Fruit fly (Drosophila melanogaster): Measurements from ENCODE around the gene CG14238.

CG14238 gene

DNA sequence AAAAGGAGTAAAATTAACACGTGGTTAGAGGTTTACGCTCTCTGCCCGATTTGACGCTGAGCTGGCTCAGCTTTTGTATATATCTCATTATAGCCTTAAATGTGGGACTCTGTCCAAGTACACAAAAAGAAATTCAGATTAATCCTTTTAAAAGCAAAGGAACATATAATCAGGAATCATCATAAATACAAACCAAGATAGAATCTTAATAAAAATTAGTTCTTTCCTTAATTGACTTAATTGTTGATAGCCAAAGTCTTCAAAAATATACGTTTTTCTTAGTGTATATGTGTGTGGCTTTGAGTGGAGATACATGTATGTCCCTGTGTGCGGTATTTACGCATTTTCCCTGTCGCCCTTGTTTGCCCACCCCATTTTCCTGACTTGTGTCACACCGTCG lies 36.2 kb downstream of the CG14238 start (continued):
- no peak for TF ChIP-seq kay (GFP tag; optimal IDR thresholded peaks at IDR 0.05)
- TF ChIP-seq Ssrp (tag; optimal IDR thresholded peaks at IDR 0.05): no peak
- no peak for TF ChIP-seq CG12104 (GFP tag; optimal IDR thresholded peaks at IDR 0.05)
- no peak for TF ChIP-seq Optix (GFP tag; IDR thresholded peaks at IDR 0.05)
- peak; percentile 46 for TF ChIP-seq PHDP (tag; optimal IDR thresholded peaks at IDR 0.05)
- no peak for TF ChIP-seq CG11696 (GFP tag; IDR thresholded peaks at IDR 0.05)
- TF ChIP-seq sd (tag; optimal IDR thresholded peaks at IDR 0.05): no peak
- no peak for TF ChIP-seq Doc3 (GFP tag; IDR thresholded peaks at IDR 0.05; ENCODE audit: partially characterized antibody)
- TF ChIP-seq CG6175 (GFP tag; IDR thresholded peaks at IDR 0.05): no peak
- no peak for TF ChIP-seq CG11093 (GFP tag; IDR thresholded peaks at IDR 0.05)
- no peak for TF ChIP-seq usp (GFP tag; optimal IDR thresholded peaks at IDR 0.05)
- no peak for TF ChIP-seq lola (GFP tag; optimal IDR thresholded peaks at IDR 0.05)
- no peak for TF ChIP-seq jigr1 (GFP tag; IDR thresholded peaks at IDR 0.05)
- TF ChIP-seq Sry-β (GFP tag; optimal IDR thresholded peaks at IDR 0.05): no peak
- TF ChIP-seq BtbVII (GFP tag; optimal IDR thresholded peaks at IDR 0.05): peak; percentile 38
- no peak for TF ChIP-seq Hmx (GFP tag; optimal IDR thresholded peaks at IDR 0.05)
- TF ChIP-seq Meics (GFP tag; optimal IDR thresholded peaks at IDR 0.05): peak; percentile 58
- peak; percentile 17 for TF ChIP-seq Hand (GFP tag; optimal IDR thresholded peaks at IDR 0.05)
- TF ChIP-seq CG5245 (GFP tag; optimal IDR thresholded peaks at IDR 0.05): no peak
- no peak for TF ChIP-seq yki (optimal IDR thresholded peaks at IDR 0.05)
- no peak for TF ChIP-seq CG10654 (GFP tag; optimal IDR thresholded peaks at IDR 0.05)
- peak; percentile 20; the same call in 1 of the 2 replicates for TF ChIP-seq onecut (GFP tag; IDR thresholded peaks at IDR 0.05)
- TF ChIP-seq CG15514 (GFP tag; optimal IDR thresholded peaks at IDR 0.05): peak; percentile 37
- no peak for TF ChIP-seq CG10959 (GFP tag; IDR thresholded peaks at IDR 0.05)
- no peak for TF ChIP-seq CG8388 (GFP tag; optimal IDR thresholded peaks at IDR 0.05)
- no peak for TF ChIP-seq Nf-YC (tag; optimal IDR thresholded peaks at IDR 0.05)
- no peak for TF ChIP-seq Atf3 (GFP tag; optimal IDR thresholded peaks at IDR 0.05)
- no peak for TF ChIP-seq Bdp1 (GFP tag; optimal IDR thresholded peaks at IDR 0.05)
- TF ChIP-seq chm (GFP tag; IDR thresholded peaks at IDR 0.05): no peak
- no peak for TF ChIP-seq shn (GFP tag; optimal IDR thresholded peaks at IDR 0.05)
- TF ChIP-seq CG9437 (GFP tag; optimal IDR thresholded peaks at IDR 0.05): no peak
- TF ChIP-seq HLHmδ (GFP tag; optimal IDR thresholded peaks at IDR 0.05): no peak
- TF ChIP-seq Oli (tag; optimal IDR thresholded peaks at IDR 0.05): no peak
- TF ChIP-seq Dip3 (GFP tag; optimal IDR thresholded peaks at IDR 0.05): peak; percentile 7
- no peak for TF ChIP-seq CG11398 (GFP tag; optimal IDR thresholded peaks at IDR 0.05)
- no peak for TF ChIP-seq Asciz (GFP tag; optimal IDR thresholded peaks at IDR 0.05)
- peak; percentile 61 for TF ChIP-seq CG9932 (GFP tag; IDR thresholded peaks at IDR 0.05)
- no peak for TF ChIP-seq CG9797 (GFP tag; optimal IDR thresholded peaks at IDR 0.05)
- TF ChIP-seq pfk (GFP tag; optimal IDR thresholded peaks at IDR 0.05): no peak
- no peak for TF ChIP-seq tna (GFP tag; IDR thresholded peaks at IDR 0.05; ENCODE audit: partially characterized antibody)
- TF ChIP-seq disco-r (GFP tag; optimal IDR thresholded peaks at IDR 0.05): no peak
- TF ChIP-seq Neu2 (GFP tag; optimal IDR thresholded peaks at IDR 0.05; ENCODE audit: borderline replicate concordance): no peak
- TF ChIP-seq CG18262 (tag; optimal IDR thresholded peaks at IDR 0.05): no peak
- no peak for TF ChIP-seq CG4730 (GFP tag; IDR thresholded peaks at IDR 0.05)
- peak; percentile 24 for TF ChIP-seq ind (GFP tag; optimal IDR thresholded peaks at IDR 0.05)
- TF ChIP-seq Camta (GFP tag; optimal IDR thresholded peaks at IDR 0.05): no peak
- TF ChIP-seq Atf-2 (GFP tag; optimal IDR thresholded peaks at IDR 0.05): no peak
- TF ChIP-seq ara (GFP tag; IDR thresholded peaks at IDR 0.05): no peak
- TF ChIP-seq gem (tag; optimal IDR thresholded peaks at IDR 0.05): peak; percentile 57
- no peak for TF ChIP-seq CG4707 (GFP tag; optimal IDR thresholded peaks at IDR 0.05)
- TF ChIP-seq CG9876 (GFP tag; optimal IDR thresholded peaks at IDR 0.05): no peak
- TF ChIP-seq CG8089 (GFP tag; optimal IDR thresholded peaks at IDR 0.05): no peak

Data from whole organism, embryonic.